Worm (Caenorhabditis elegans) whole organism, late embryonic: Measurements from ENCODE around the gene klf-1.

Experiments used
- K02D7.2 ChIP-seq: sonication (generic microtip); optimal IDR thresholded peaks from 2 replicates; lab custom pipeline; 2017; ENCODE audit warnings: mild to moderate bottlenecking, missing genetic modification characterization, missing compliant biosample characterization
- ama-1 ChIP-seq: fragments of 150-350 bp; optimal IDR thresholded peaks from 2 replicates; lab custom pipeline; 2014
- ceh-22 ChIP-seq: sonication (generic microtip); optimal IDR thresholded peaks from 2 replicates; lab custom pipeline; 2017; ENCODE audit warnings: missing biosample characterization, missing genetic modification characterization
- elt-4 ChIP-seq: sonication (generic microtip); optimal IDR thresholded peaks from 2 replicates; lab custom pipeline; 2016; ENCODE audit warnings: missing genetic modification characterization, missing compliant biosample characterization
- fax-1 ChIP-seq: sonication (generic microtip); optimal IDR thresholded peaks from 2 replicates; lab custom pipeline; 2016; ENCODE audit warnings: missing genotype, missing genetic modification characterization, missing compliant biosample characterization
- hlh-6 ChIP-seq: sonication (generic microtip); optimal IDR thresholded peaks from 2 replicates; lab custom pipeline; 2016; ENCODE audit warnings: missing genotype, missing genetic modification characterization, missing compliant biosample characterization
- lin-11 ChIP-seq: fragments of 200-800 bp; sonication (Bioruptor generic); optimal IDR thresholded peaks from 2 replicates; lab custom pipeline; 2018; ENCODE audit warnings: mild to moderate bottlenecking, missing genetic modification characterization, missing compliant biosample characterization

DNA sequence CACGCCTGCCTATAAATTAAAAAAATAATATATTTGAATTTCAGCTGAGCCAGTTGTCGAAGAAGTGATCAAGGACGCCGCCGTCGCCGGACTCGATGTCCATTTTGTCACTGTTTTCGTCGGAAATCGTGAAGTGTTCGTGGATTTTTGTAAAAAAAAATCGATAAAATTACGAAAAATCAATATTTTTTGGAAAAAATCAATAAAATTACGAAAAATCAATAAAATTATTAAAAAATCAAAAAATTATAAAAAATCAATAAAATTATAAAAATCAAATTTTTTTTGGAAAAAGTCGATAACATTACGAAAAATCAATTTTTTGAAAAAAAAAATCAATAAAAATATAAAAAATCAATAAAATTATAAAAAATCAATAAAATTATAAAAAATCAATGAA, 39.6 kb upstream of the klf-1 start:
- TF ChIP-seq ceh-22, result no peak
- TF ChIP-seq K02D7.2 (tag; lab: Kevin White, UChicago), result no peak
- no peak for TF ChIP-seq lin-11 (tag; lab: Kevin White, UChicago)
- TF ChIP-seq hlh-6 (tag; lab: Kevin White, UChicago), result no peak
- no peak for TF ChIP-seq elt-4 (tag; lab: Kevin White, UChicago)
- TF ChIP-seq fax-1 (tag; lab: Kevin White, UChicago), result no peak
- no peak for TF ChIP-seq ama-1
